Worm (Caenorhabditis elegans): ENCODE measurements around the gene Y82E9BL.1.

ce11 chrIII:1314283-1314682 is 40.9 kb downstream of the Y82E9BL.1 start:
- TF ChIP-seq flt-1 (GFP tag; IDR thresholded peaks at IDR 0.05) (no peak), med-1 (GFP tag; optimal IDR thresholded peaks at IDR 0.05; ENCODE audit: insufficient read depth) (no peak)

Measured in whole organism, midembryonic.